Worm (Caenorhabditis elegans): ENCODE measurements around the gene clec-141.

The clec-141 gene

ce11 chrII:5374967-5375366, 32.5 kb downstream of the clec-141 start, which contains the start of gene algn-2:
algn-2 (plus strand) TSS chrII:5375267.
- TF ChIP-seq pqm-1 (tag; optimal IDR thresholded peaks at IDR 0.05) (no peak), mxl-3 (GFP tag; optimal IDR thresholded peaks at IDR 0.05) (no peak), rbr-2 (tag; optimal IDR thresholded peaks at IDR 0.05) (no peak)

- TF ChIP-seq dve-1 (tag; optimal IDR thresholded peaks at IDR 0.05; ENCODE audit: insufficient read depth) (peak; percentile 91), dmd-9 (GFP tag; IDR thresholded peaks at IDR 0.05) (no peak), daf-16 (GFP tag; optimal IDR thresholded peaks at IDR 0.05) (peak in 1 of 2 experiments; percentile 19), daf-16 (tag; optimal IDR thresholded peaks at IDR 0.05) (peak; percentile 19), Y5F2A.4 (GFP tag; optimal IDR thresholded peaks at IDR 0.05) (peak; percentile 9), daf-12 (tag; optimal IDR thresholded peaks at IDR 0.05) (no peak), madf-9 (GFP tag; conservative IDR thresholded peaks at IDR 0.05) (0 out of 2 replicates have a peak, but pooled peaks have one; percentile 17), ctbp-1 (GFP tag; IDR thresholded peaks at IDR 0.05) (peak; percentile 80; the same call in 1 of the 2 replicates), hif-1 (tag; optimal IDR thresholded peaks at IDR 0.05) (peak in 1 of 2 experiments; percentile 58), lir-3 (tag; optimal IDR thresholded peaks at IDR 0.05) (no peak), mep-1 (tag; optimal IDR thresholded peaks at IDR 0.05) (peak; percentile 95), arid-1 (GFP tag; conservative IDR thresholded peaks at IDR 0.05) (peak; percentile 54; the same call in 1 of the 2 replicates), snpc-4 (tag; optimal IDR thresholded peaks at IDR 0.05) (no peak), ceh-32 (tag; optimal IDR thresholded peaks at IDR 0.05; ENCODE audit: poor library complexity) (no peak), F44E2.7 (GFP tag; IDR thresholded peaks at IDR 0.05) (no peak), lim-7 (GFP tag; IDR thresholded peaks at IDR 0.05) (no peak), Y48G9A.11 (GFP tag; IDR thresholded peaks at IDR 0.05) (no peak), unc-62 (GFP tag; optimal IDR thresholded peaks at IDR 0.05 in 1 of 2) (peak in 1 of 2 experiments; percentile 88), unc-62 (tag; optimal IDR thresholded peaks at IDR 0.05) (no peak), cey-2 (tag; optimal IDR thresholded peaks at IDR 0.05; ENCODE audit: borderline replicate concordance, insufficient read depth) (no peak), attf-4 (tag; optimal IDR thresholded peaks at IDR 0.05) (no peak), ceh-62 (tag; optimal IDR thresholded peaks at IDR 0.05) (no peak), egl-27 (tag; optimal IDR thresholded peaks at IDR 0.05) (no peak), zip-11 (GFP tag; IDR thresholded peaks at IDR 0.05) (no peak), nhr-6 (tag; optimal IDR thresholded peaks at IDR 0.05) (peak; percentile 58), tag-97 (GFP tag; IDR thresholded peaks at IDR 0.05) (no peak), lin-29 (GFP tag; IDR thresholded peaks at IDR 0.05) (peak; percentile 51; the same call in 1 of the 2 replicates), lsy-2 (tag; optimal IDR thresholded peaks at IDR 0.05) (peak; percentile 68 to 96), zip-2 (tag; optimal IDR thresholded peaks at IDR 0.05) (peak; percentile 48), zfp-2 (tag; optimal IDR thresholded peaks at IDR 0.05) (peak; percentile 23), jun-1 (tag; optimal IDR thresholded peaks at IDR 0.05) (no peak), aly-2 (tag; optimal IDR thresholded peaks at IDR 0.05) (no peak), ZK546.5 (tag; optimal IDR thresholded peaks at IDR 0.05) (no peak), T20F7.1 (GFP tag; optimal IDR thresholded peaks at IDR 0.05) (peak; percentile 80), saeg-2 (GFP tag; IDR thresholded peaks at IDR 0.05) (no peak), snpc-1.2 (GFP tag; IDR thresholded peaks at IDR 0.05) (no peak), hlh-30 (tag; optimal IDR thresholded peaks at IDR 0.05; ENCODE audit: insufficient read depth) (peak; percentile 81), mxl-3 (GFP tag; optimal IDR thresholded peaks at IDR 0.05) (peak; percentile 62), spr-1 (tag; optimal IDR thresholded peaks at IDR 0.05) (peak; percentile 80), nhr-102 (tag; optimal IDR thresholded peaks at IDR 0.05) (peak; percentile 79), Y75B8A.6 (GFP tag; IDR thresholded peaks at IDR 0.05) (no peak), egl-43 (GFP tag; IDR thresholded peaks at IDR 0.05) (no peak), skn-1 (tag; optimal IDR thresholded peaks at IDR 0.05) (no peak), mdl-1 (tag; optimal IDR thresholded peaks at IDR 0.05) (peak in 1 of 2 experiments; percentile 42), nhr-111 (GFP tag; optimal IDR thresholded peaks at IDR 0.05) (no peak), ceh-82 (tag; optimal IDR thresholded peaks at IDR 0.05) (no peak)
Measured at ce11 chrII:5373275-5374047, 34.0 kb downstream of the clec-141 start, which contains the start of the genes agt-2 and F09E5.3. agt-2 (minus strand) TSS chrII:5373827. F09E5.3 (plus strand) TSS chrII:5373997.
